Worm (Caenorhabditis elegans) whole organism, L1 larva: ENCODE measurements around the gene Y54F10AR.2.

Experiments
- F16B12.6 ChIP-seq: fragments of 150-350 bp; optimal IDR thresholded peaks from 2 replicates; lab custom pipeline; 2014; ENCODE audit warnings: missing biosample characterization, missing genetic modification characterization
- blmp-1 ChIP-seq: fragments of 150-350 bp; optimal IDR thresholded peaks from 2 replicates; lab custom pipeline; 2014; ENCODE audit warnings: missing biosample characterization, missing genetic modification characterization
- ceh-82 ChIP-seq, 3 experiments: fragments of 150-350 bp in 1 of 3; sonication (generic microtip) in 2 of 3; optimal IDR thresholded peaks; 2 replicates each; lab custom pipeline; 2014 to 2017; ENCODE audit warnings: missing biosample characterization in 3 of 3, missing genetic modification characterization in 3 of 3
- hlh-17 ChIP-seq: fragments of 200-800 bp; sonication (Bioruptor generic); optimal IDR thresholded peaks from 2 replicates; lab custom pipeline; 2018; ENCODE audit warnings: missing genetic modification characterization, mild to moderate bottlenecking, missing compliant biosample characterization, moderate library complexity, borderline replicate concordance
- lin-13 ChIP-seq: fragments of 150-350 bp; optimal IDR thresholded peaks from 2 replicates; lab custom pipeline; 2014; ENCODE audit warnings: missing biosample characterization, missing genetic modification reagents, missing genetic modification characterization
- lin-14 ChIP-seq: fragments of 200-800 bp; sonication (Bioruptor generic); optimal IDR thresholded peaks from 2 replicates; lab custom pipeline; 2018; ENCODE audit warnings: mild to moderate bottlenecking, missing genetic modification characterization, moderate library complexity, missing compliant biosample characterization
- lsy-2 ChIP-seq, 2 experiments: fragments of 150-350 bp; optimal IDR thresholded peaks; 2 replicates each; lab custom pipeline; 2014; ENCODE audit warnings: missing biosample characterization in 2 of 2, missing genetic modification characterization in 2 of 2
- nhr-77 ChIP-seq: fragments of 150-350 bp; optimal IDR thresholded peaks from 2 replicates; lab custom pipeline; 2014; ENCODE audit warnings: missing biosample characterization, missing genetic modification characterization
- pag-3 ChIP-seq: sonication (generic microtip); optimal IDR thresholded peaks from 2 replicates; lab custom pipeline; 2017; ENCODE audit warnings: missing genetic modification characterization, mild to moderate bottlenecking, missing compliant biosample characterization, antibody characterized with exemption, borderline replicate concordance; ENCODE audit not compliant: insufficient read depth
- rnt-1 ChIP-seq: sonication (generic microtip); optimal IDR thresholded peaks from 2 replicates; lab custom pipeline; 2016; ENCODE audit warnings: mild to moderate bottlenecking, missing genetic modification characterization, moderate library complexity, missing compliant biosample characterization
- unc-62 ChIP-seq: fragments of 150-350 bp; optimal IDR thresholded peaks from 2 replicates; lab custom pipeline; 2014; ENCODE audit warnings: missing biosample characterization, missing genetic modification reagents, missing genetic modification characterization
- xbp-1 ChIP-seq: sonication (generic microtip); optimal IDR thresholded peaks from 2 replicates; lab custom pipeline; 2016; ENCODE audit warnings: missing genetic modification characterization, missing compliant biosample characterization

DNA sequence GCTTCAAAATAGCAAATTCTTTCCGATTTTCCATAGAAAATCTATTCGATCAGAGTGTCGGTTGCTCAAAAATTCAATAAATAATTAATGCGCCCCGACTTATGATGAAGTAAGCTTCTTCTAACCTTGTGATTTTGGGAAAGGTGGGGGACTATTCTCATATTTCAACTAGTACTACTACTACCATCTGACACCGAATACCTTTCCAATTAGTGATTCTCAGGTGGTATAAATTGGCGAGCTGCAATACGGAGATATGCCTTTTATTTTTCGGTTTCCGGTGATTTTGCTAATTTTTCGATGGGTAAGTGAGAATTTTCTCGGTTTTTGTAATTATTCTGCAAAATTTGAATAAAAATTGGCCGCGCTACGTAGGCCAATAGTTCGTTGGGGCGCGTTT lies 9.9 kb downstream of the Y54F10AR.2 start, which contains the start of gene nhr-239:
- no peak for TF ChIP-seq blmp-1 (tag; lab: Kevin White, UChicago)
- no peak for TF ChIP-seq lsy-2 (tag; optimal IDR thresholded peaks at IDR 0.05; lab: Kevin White, UChicago)
- TF ChIP-seq lin-13 = no peak
- TF ChIP-seq hlh-17 (GFP tag; lab: Kevin White, UChicago) = no peak
- TF ChIP-seq pag-3 (tag; lab: Kevin White, UChicago) = no peak
- TF ChIP-seq F16B12.6 (tag; lab: Kevin White, UChicago) = no peak
- TF ChIP-seq xbp-1 (tag; lab: Kevin White, UChicago) = no peak
- TF ChIP-seq lin-14 (GFP tag; lab: Kevin White, UChicago) = no peak
- TF ChIP-seq unc-62 (GFP tag; lab: Kevin White, UChicago) = no peak
- TF ChIP-seq ceh-82 (tag; optimal IDR thresholded peaks at IDR 0.05; lab: Kevin White, UChicago) = no peak
- TF ChIP-seq rnt-1 = no peak
- TF ChIP-seq nhr-77 (tag; lab: Kevin White, UChicago) = no peak
